Worm (Caenorhabditis elegans) whole organism, mixed stage, embryonic: ENCODE results near the gene C40H1.3.

Source experiments
- M03D4.4 ChIP-seq: sonication (generic microtip); optimal IDR thresholded peaks from 2 replicates; lab custom pipeline; 2017; ENCODE audit warnings: mild to moderate bottlenecking, missing genetic modification characterization, missing compliant biosample characterization
- bed-3 ChIP-seq: fragments of 200-800 bp; sonication (Bioruptor generic); optimal IDR thresholded peaks from 3 replicates; lab custom pipeline; 2018; ENCODE audit warnings: mild to moderate bottlenecking, missing genetic modification characterization, moderate library complexity, missing compliant biosample characterization
- blmp-1 ChIP-seq: fragments of 150-350 bp; optimal IDR thresholded peaks from 2 replicates; lab custom pipeline; 2014; ENCODE audit warnings: missing biosample characterization, missing genetic modification characterization
- ceh-39 ChIP-seq: fragments of 150-350 bp; optimal IDR thresholded peaks from 2 replicates; lab custom pipeline; 2014; ENCODE audit warnings: missing biosample characterization, missing genetic modification characterization
- ceh-83 ChIP-seq: fragments of 200-800 bp; sonication (Bioruptor generic); optimal IDR thresholded peaks from 2 replicates; lab custom pipeline; 2018; ENCODE audit warnings: mild to moderate bottlenecking, missing genetic modification characterization, missing compliant biosample characterization
- ces-1 ChIP-seq: fragments of 150-350 bp; optimal IDR thresholded peaks from 2 replicates; lab custom pipeline; 2014; ENCODE audit warnings: missing biosample characterization, missing genetic modification reagents, missing genetic modification characterization
- cnd-1 ChIP-seq: fragments of 200-800 bp; sonication (Bioruptor generic); optimal IDR thresholded peaks from 2 replicates; lab custom pipeline; 2018; ENCODE audit warnings: mild to moderate bottlenecking, missing genetic modification characterization, missing compliant biosample characterization
- drap-1 ChIP-seq: fragments of 200-800 bp; sonication (Bioruptor generic); optimal IDR thresholded peaks from 3 replicates; lab custom pipeline; 2018; ENCODE audit warnings: mild to moderate bottlenecking, missing genetic modification characterization, missing compliant biosample characterization
- elt-1 ChIP-seq: sonication (generic microtip); optimal IDR thresholded peaks from 2 replicates; lab custom pipeline; 2017; ENCODE audit warnings: missing genetic modification characterization, mild to moderate bottlenecking, missing compliant biosample characterization, antibody characterized with exemption, moderate library complexity, borderline replicate concordance; ENCODE audit not compliant: insufficient read depth
- elt-3 ChIP-seq: fragments of 150-350 bp; optimal IDR thresholded peaks from 2 replicates; lab custom pipeline; 2014; ENCODE audit warnings: missing biosample characterization, missing genetic modification characterization
- ham-2 ChIP-seq: fragments of 200-800 bp; sonication (Bioruptor generic); optimal IDR thresholded peaks from 2 replicates; lab custom pipeline; 2018; ENCODE audit warnings: mild to moderate bottlenecking, missing genetic modification characterization, missing compliant biosample characterization
- hlh-1 ChIP-seq: fragments of 150-350 bp; optimal IDR thresholded peaks from 2 replicates; lab custom pipeline; 2014; ENCODE audit warnings: missing biosample characterization, missing genetic modification reagents, missing genetic modification characterization
- lin-13 ChIP-seq: fragments of 150-350 bp; optimal IDR thresholded peaks from 2 replicates; lab custom pipeline; 2014; ENCODE audit warnings: missing biosample characterization, missing genetic modification characterization
- lin-32 ChIP-seq: fragments of 200-800 bp; sonication (Bioruptor generic); optimal IDR thresholded peaks from 2 replicates; lab custom pipeline; 2018; ENCODE audit warnings: mild to moderate bottlenecking, missing genetic modification characterization, missing compliant biosample characterization
- lsy-2 ChIP-seq: fragments of 150-350 bp; optimal IDR thresholded peaks from 2 replicates; lab custom pipeline; 2014; ENCODE audit warnings: missing biosample characterization, missing genetic modification characterization
- mep-1 ChIP-seq: fragments of 150-350 bp; optimal IDR thresholded peaks from 2 replicates; lab custom pipeline; 2017; ENCODE audit warnings: missing biosample characterization, missing genetic modification reagents, missing genetic modification characterization, inconsistent platforms
- mls-2 ChIP-seq: sonication (generic microtip); optimal IDR thresholded peaks from 2 replicates; lab custom pipeline; 2016; ENCODE audit warnings: mild to moderate bottlenecking, missing genetic modification characterization, moderate library complexity, missing compliant biosample characterization
- nhr-12 ChIP-seq: fragments of 150-350 bp; optimal IDR thresholded peaks from 2 replicates; lab custom pipeline; 2014; ENCODE audit warnings: missing biosample characterization, missing genetic modification characterization
- nhr-237 ChIP-seq: fragments of 150-350 bp; optimal IDR thresholded peaks from 2 replicates; lab custom pipeline; 2014; ENCODE audit warnings: missing biosample characterization, missing genetic modification characterization
- nhr-28 ChIP-seq: fragments of 150-350 bp; optimal IDR thresholded peaks from 2 replicates; lab custom pipeline; 2014; ENCODE audit warnings: missing biosample characterization, missing genetic modification characterization
- pha-4 ChIP-seq: fragments of 150-350 bp; optimal IDR thresholded peaks from 2 replicates; lab custom pipeline; 2018; ENCODE audit warnings: missing biosample characterization, missing genetic modification reagents, missing genetic modification characterization
- snpc-4 ChIP-seq: fragments of 150-350 bp; optimal IDR thresholded peaks from 2 replicates; lab custom pipeline; 2014; ENCODE audit warnings: missing biosample characterization, missing genetic modification characterization
- sptf-1 ChIP-seq: sonication (generic microtip); optimal IDR thresholded peaks from 2 replicates; lab custom pipeline; 2017; ENCODE audit warnings: mild to moderate bottlenecking, missing genetic modification characterization, moderate library complexity, missing compliant biosample characterization
- tbx-8 ChIP-seq: fragments of 200-800 bp; sonication (Bioruptor generic); optimal IDR thresholded peaks from 2 replicates; lab custom pipeline; 2018; ENCODE audit warnings: mild to moderate bottlenecking, missing genetic modification characterization, moderate library complexity, missing compliant biosample characterization
- unc-120 ChIP-seq: sonication (generic microtip); optimal IDR thresholded peaks from 2 replicates; lab custom pipeline; 2017; ENCODE audit warnings: missing genetic modification characterization, missing compliant biosample characterization; ENCODE audit not compliant: poor library complexity, severe bottlenecking
- unc-39 ChIP-seq: fragments of 150-350 bp; optimal IDR thresholded peaks from 2 replicates; lab custom pipeline; 2014; ENCODE audit warnings: missing biosample characterization, missing genetic modification characterization
- unc-62 ChIP-seq: fragments of 150-350 bp; optimal IDR thresholded peaks from 2 replicates; lab custom pipeline; 2014; ENCODE audit warnings: missing biosample characterization, missing genetic modification reagents, missing genetic modification characterization
- zip-8 ChIP-seq: fragments of 150-350 bp; optimal IDR thresholded peaks from 2 replicates; lab custom pipeline; 2014; ENCODE audit warnings: missing biosample characterization, missing genetic modification characterization
- ztf-11 ChIP-seq: fragments of 150-350 bp; optimal IDR thresholded peaks from 2 replicates; lab custom pipeline; 2014; ENCODE audit warnings: missing biosample characterization, missing genetic modification characterization

Gene C40H1.3

ce11 chrIII:9314476-9314875 is 14.7 kb downstream of the C40H1.3 start, which contains the start of gene C40H1.8:
Gene C40H1.8, plus strand, starts transcription at chrIII:9314717.
- TF ChIP-seq cnd-1 (tag; lab: Kevin White, UChicago) (no peak), ceh-39 (tag; lab: Kevin White, UChicago) (no peak), unc-39 (tag; lab: Kevin White, UChicago) (no peak), mep-1 (tag; lab: Kevin White, UChicago) (no peak), sptf-1 (tag; lab: Kevin White, UChicago) (no peak), drap-1 (GFP tag; lab: Kevin White, UChicago) (no peak), bed-3 (GFP tag; lab: Kevin White, UChicago) (no peak), lsy-2 (no peak), hlh-1 (tag; lab: Kevin White, UChicago) (no peak), nhr-28 (tag; lab: Kevin White, UChicago) (no peak), zip-8 (tag; lab: Kevin White, UChicago) (no peak)

- TF ChIP-seq lin-32 (GFP tag; lab: Kevin White, UChicago) (no peak), ham-2 (no peak), ces-1 (GFP tag; lab: Kevin White, UChicago) (no peak), tbx-8 (GFP tag; lab: Kevin White, UChicago) (no peak), snpc-4 (tag; lab: Kevin White, UChicago) (no peak), unc-39 (tag; lab: Kevin White, UChicago) (no peak), nhr-28 (tag; lab: Kevin White, UChicago) (no peak), elt-1 (tag; lab: Kevin White, UChicago) (no peak)
These were observed 19.3 kb downstream of the C40H1.3 start for ce11 chrIII:9309840-9310239.

ce11 chrIII:9306596-9306995 is 22.6 kb downstream of the C40H1.3 start, which contains the start of gene srx-45:
Gene srx-45, minus strand, starts transcription at chrIII:9306696.
- TF ChIP-seq bed-3 (GFP tag; lab: Kevin White, UChicago) (no peak), unc-62 (GFP tag; lab: Kevin White, UChicago) (no peak), tbx-8 (GFP tag; lab: Kevin White, UChicago) (no peak), ceh-83 (GFP tag; lab: Kevin White, UChicago) (no peak), M03D4.4 (no peak), nhr-12 (tag; lab: Kevin White, UChicago) (no peak), nhr-28 (tag; lab: Kevin White, UChicago) (no peak), pha-4 (tag; lab: Kevin White, UChicago) (no peak), nhr-237 (tag; lab: Kevin White, UChicago) (no peak)

- TF ChIP-seq blmp-1 (tag; lab: Kevin White, UChicago): peak; percentile 69
- no peak for TF ChIP-seq ztf-11 (tag; lab: Kevin White, UChicago)
- TF ChIP-seq, all 35 proteins: peak for 1
These were observed 28.5 kb downstream of the C40H1.3 start for ce11 chrIII:9300670-9301069.

ce11 chrIII:9299919-9300318 is 29.2 kb downstream of the C40H1.3 start, which contains the start of gene K01B6.3:
Gene K01B6.3, plus strand, starts transcription at chrIII:9300219.
- no peak for TF ChIP-seq zip-8 (tag; lab: Kevin White, UChicago)
- no peak for TF ChIP-seq mls-2
- TF ChIP-seq ceh-39 (tag; lab: Kevin White, UChicago): no peak
- no peak for TF ChIP-seq elt-1 (tag; lab: Kevin White, UChicago)
- no peak for TF ChIP-seq bed-3 (GFP tag; lab: Kevin White, UChicago)
- TF ChIP-seq lin-13: no peak
- no peak for TF ChIP-seq lin-32 (GFP tag; lab: Kevin White, UChicago)
- TF ChIP-seq sptf-1 (tag; lab: Kevin White, UChicago): no peak
- no peak for TF ChIP-seq ces-1 (GFP tag; lab: Kevin White, UChicago)
- no peak for TF ChIP-seq snpc-4 (tag; lab: Kevin White, UChicago)
- TF ChIP-seq unc-62 (GFP tag; lab: Kevin White, UChicago): no peak
- no peak for TF ChIP-seq ham-2
- no peak for TF ChIP-seq hlh-1 (tag; lab: Kevin White, UChicago)
- no peak for TF ChIP-seq pha-4 (tag; lab: Kevin White, UChicago)
- no peak for TF ChIP-seq blmp-1 (tag; lab: Kevin White, UChicago)
- TF ChIP-seq nhr-237 (tag; lab: Kevin White, UChicago): no peak
- no peak for TF ChIP-seq ztf-11 (tag; lab: Kevin White, UChicago)

ce11 chrIII:9299116-9299515 is 30.1 kb downstream of the C40H1.3 start:
- TF ChIP-seq bed-3 (GFP tag; lab: Kevin White, UChicago) (no peak), ceh-83 (GFP tag; lab: Kevin White, UChicago) (no peak), M03D4.4 (no peak), lin-13 (no peak), tbx-8 (GFP tag; lab: Kevin White, UChicago) (no peak), unc-120 (tag; lab: Kevin White, UChicago) (no peak), cnd-1 (tag; lab: Kevin White, UChicago) (no peak), elt-3 (tag; lab: Kevin White, UChicago) (no peak), lsy-2 (no peak), unc-62 (GFP tag; lab: Kevin White, UChicago) (no peak), lin-32 (GFP tag; lab: Kevin White, UChicago) (no peak), zip-8 (tag; lab: Kevin White, UChicago) (no peak), nhr-28 (tag; lab: Kevin White, UChicago) (no peak), hlh-1 (tag; lab: Kevin White, UChicago) (no peak), sptf-1 (tag; lab: Kevin White, UChicago) (no peak)
